Fruit fly (Drosophila melanogaster): ENCODE data around the gene Wnk.

DNA sequence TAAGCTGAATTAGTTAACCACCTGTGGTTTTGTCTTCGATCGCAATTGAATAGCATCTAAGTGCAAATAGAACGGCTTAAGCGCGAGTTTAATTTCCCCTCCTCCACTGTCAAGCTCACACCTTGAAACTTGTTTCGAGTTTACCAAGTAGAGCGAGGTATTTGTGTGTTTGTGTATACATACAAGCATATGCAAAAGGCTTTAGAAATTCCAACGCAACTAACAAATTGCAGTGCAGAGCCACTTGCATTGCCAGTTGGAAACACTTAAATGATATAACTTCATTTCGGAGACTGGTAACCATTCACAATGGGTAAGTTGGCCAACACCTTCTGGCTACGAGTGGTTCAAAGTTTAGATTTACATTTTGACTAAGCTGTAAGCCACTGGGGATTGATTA lies 46.8 kb downstream of the Wnk start:
- TF ChIP-seq CG7045 (GFP tag; optimal IDR thresholded peaks at IDR 0.05) (no peak), Mnt (GFP tag; optimal IDR thresholded peaks at IDR 0.05) (no peak), kay (GFP tag; ENCODE audit: borderline replicate concordance) (no peak), CG33017 (tag; optimal IDR thresholded peaks at IDR 0.05) (no peak), CG1620 (GFP tag; optimal IDR thresholded peaks at IDR 0.05) (no peak), tj (GFP tag; optimal IDR thresholded peaks at IDR 0.05) (no peak), toe (GFP tag; optimal IDR thresholded peaks at IDR 0.05) (no peak), Crg-1 (GFP tag; optimal IDR thresholded peaks at IDR 0.05) (no peak)
